Fruit fly (Drosophila melanogaster): ENCODE measurements around the gene Qsox4.

Qsox4 gene

DNA sequence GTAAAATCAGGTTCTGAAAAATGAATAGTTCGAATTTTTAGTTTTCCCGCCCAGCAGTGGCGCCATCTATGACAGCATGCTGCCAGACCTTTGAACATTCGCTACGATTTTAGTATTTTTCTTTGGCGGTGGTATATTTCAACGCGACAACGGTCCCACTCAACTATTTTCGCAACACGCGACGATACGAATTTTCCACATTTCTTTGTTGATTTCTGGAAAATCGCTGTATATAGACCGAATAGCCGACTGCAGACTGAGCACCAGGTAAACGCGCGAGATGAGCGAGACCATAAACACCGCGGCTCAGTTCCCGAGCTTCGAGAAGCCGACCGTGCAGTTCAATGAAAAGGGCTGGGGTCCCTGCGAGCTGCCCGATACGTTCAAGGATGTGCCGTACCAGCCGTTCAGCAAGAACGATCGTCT, 22.6 kb upstream of the Qsox4 start, which contains the start of gene eIF3d1 (continued):
- TF ChIP-seq BEAF-32 (GFP tag; optimal IDR thresholded peaks at IDR 0.05) (peak; percentile 60), D (optimal IDR thresholded peaks at IDR 0.05) (no peak), D (GFP tag; optimal IDR thresholded peaks at IDR 0.05) (no peak), chn (GFP tag; optimal IDR thresholded peaks at IDR 0.05) (no peak), CG9876 (GFP tag; optimal IDR thresholded peaks at IDR 0.05) (no peak), amos (GFP tag; IDR thresholded peaks at IDR 0.05; ENCODE audit: partially characterized antibody) (peak; percentile 49; the same call in 1 of the 2 replicates), maf-S (GFP tag; optimal IDR thresholded peaks at IDR 0.05) (no peak), p53 (GFP tag; optimal IDR thresholded peaks at IDR 0.05) (no peak), HLH3B (GFP tag; IDR thresholded peaks at IDR 0.05) (no peak), CG9609 (GFP tag; optimal IDR thresholded peaks at IDR 0.05) (peak; percentile 17), tna (GFP tag; IDR thresholded peaks at IDR 0.05; ENCODE audit: partially characterized antibody) (no peak), Antp (GFP tag; optimal IDR thresholded peaks at IDR 0.05) (no peak), stc (GFP tag; IDR thresholded peaks at IDR 0.05) (no peak), CG1233 (GFP tag; optimal IDR thresholded peaks at IDR 0.05) (no peak), CG2678 (tag; optimal IDR thresholded peaks at IDR 0.05) (no peak), NC2α (GFP tag; optimal IDR thresholded peaks at IDR 0.05) (no peak), CG17802 (tag; optimal IDR thresholded peaks at IDR 0.05) (no peak), CG17361 (GFP tag; IDR thresholded peaks at IDR 0.05) (no peak), fd102C (GFP tag; optimal IDR thresholded peaks at IDR 0.05) (no peak), Kr (GFP tag; optimal IDR thresholded peaks at IDR 0.05) (no peak), CG13424 (tag; optimal IDR thresholded peaks at IDR 0.05) (no peak), Max (GFP tag; optimal IDR thresholded peaks at IDR 0.05) (peak; percentile 84), CG6683 (GFP tag; optimal IDR thresholded peaks at IDR 0.05) (no peak), Jarid2 (GFP tag; optimal IDR thresholded peaks at IDR 0.05) (no peak), kni (GFP tag; optimal IDR thresholded peaks at IDR 0.05) (peak; percentile 90), CkIIα-i1 (GFP tag; IDR thresholded peaks at IDR 0.05) (no peak), Hmr (GFP tag; optimal IDR thresholded peaks at IDR 0.05) (no peak), Hsf (GFP tag; optimal IDR thresholded peaks at IDR 0.05) (peak; percentile 49), CG16813 (GFP tag; IDR thresholded peaks at IDR 0.05; ENCODE audit: partially characterized antibody) (0 out of 3 replicates have a peak, but pooled peaks have one; percentile 34), ems (GFP tag; optimal IDR thresholded peaks at IDR 0.05) (peak; percentile 8), grau (tag; optimal IDR thresholded peaks at IDR 0.05) (no peak), Myb (GFP tag; optimal IDR thresholded peaks at IDR 0.05) (peak; percentile 50), CG8478 (optimal IDR thresholded peaks at IDR 0.05) (no peak), mam (GFP tag; optimal IDR thresholded peaks at IDR 0.05) (peak; percentile 18), pzg (GFP tag; optimal IDR thresholded peaks at IDR 0.05) (peak; percentile 95), ac (GFP tag; optimal IDR thresholded peaks at IDR 0.05) (no peak), Hr39 (optimal IDR thresholded peaks at IDR 0.05) (no peak), ranshi (GFP tag; IDR thresholded peaks at IDR 0.05) (no peak), CG9215 (GFP tag; IDR thresholded peaks at IDR 0.05) (no peak), CG12219 (GFP tag; optimal IDR thresholded peaks at IDR 0.05) (no peak), chif (GFP tag; optimal IDR thresholded peaks at IDR 0.05) (peak; percentile 12 to 25), CG2889 (GFP tag; IDR thresholded peaks at IDR 0.05) (no peak), CG17829 (tag; optimal IDR thresholded peaks at IDR 0.05) (peak; percentile 26), Awh (GFP tag; IDR thresholded peaks at IDR 0.05) (no peak), seq (GFP tag; IDR thresholded peaks at IDR 0.05) (no peak), CG31224 (GFP tag; IDR thresholded peaks at IDR 0.05) (no peak), Lhr (GFP tag; optimal IDR thresholded peaks at IDR 0.05) (peak; percentile 73), twi (tag; optimal IDR thresholded peaks at IDR 0.05) (no peak), nerfin-1 (tag; optimal IDR thresholded peaks at IDR 0.05) (no peak), Atf6 (GFP tag; IDR thresholded peaks at IDR 0.05) (no peak), insv (GFP tag; optimal IDR thresholded peaks at IDR 0.05) (no peak), lmd (GFP tag; IDR thresholded peaks at IDR 0.05) (no peak)

Data from whole organism, embryonic.